Worm (Caenorhabditis elegans): ENCODE measurements around the gene Y73C8C.4.

DNA sequence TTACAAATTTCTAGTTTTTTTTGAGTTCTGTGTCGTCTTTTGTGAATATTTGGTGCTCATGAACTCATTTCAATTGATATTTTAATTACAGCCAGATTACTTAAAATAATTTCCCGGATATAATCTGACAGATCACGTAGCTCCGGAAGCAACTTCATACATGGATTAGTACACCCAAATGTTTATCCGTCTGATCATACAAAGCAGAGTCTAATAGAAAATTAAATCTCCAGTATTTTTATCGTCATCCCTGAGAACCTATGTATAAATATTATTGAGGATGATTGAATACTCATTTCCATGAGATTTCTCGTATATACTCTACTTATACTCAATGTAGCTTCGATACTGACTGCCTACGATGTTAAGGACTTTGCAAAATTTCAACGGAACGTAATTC, 23.0 kb upstream of the Y73C8C.4 start, which contains the start of gene Y73C8C.12:
- no peak for TF ChIP-seq pha-4 (tag; optimal IDR thresholded peaks at IDR 0.05)
- no peak for TF ChIP-seq elt-3 (tag; optimal IDR thresholded peaks at IDR 0.05)
- TF ChIP-seq tbx-8 (GFP tag; optimal IDR thresholded peaks at IDR 0.05) = no peak
- TF ChIP-seq elt-1 (tag; optimal IDR thresholded peaks at IDR 0.05; ENCODE audit: borderline replicate concordance, insufficient read depth) = no peak
- no peak for TF ChIP-seq zip-8 (tag; optimal IDR thresholded peaks at IDR 0.05)
